Worm (Caenorhabditis elegans) whole organism, young adult: ENCODE data around the gene snr-6.

Experiments
- F22D6.2 ChIP-seq: sonication (generic microtip); optimal IDR thresholded peaks from 2 replicates; lab custom pipeline; 2016; ENCODE audit warnings: mild to moderate bottlenecking, missing genetic modification characterization, missing compliant biosample characterization
- F55B11.4 ChIP-seq: sonication (generic microtip); optimal IDR thresholded peaks from 2 replicates; lab custom pipeline; 2016; ENCODE audit warnings: missing compliant biosample characterization, missing genetic modification characterization, borderline replicate concordance; ENCODE audit not compliant: insufficient read depth
- ama-1 ChIP-seq, 3 experiments: fragments of 150-350 bp in 1 of 3; sonication (generic microtip) in 2 of 3; optimal IDR thresholded peaks; 2 replicates each; lab custom pipeline; 2014 to 2018; ENCODE audit warnings: missing biosample characterization in 2 of 3, missing genetic modification characterization in 2 of 3, missing genetic modification reagents in 2 of 3
- ceh-79 ChIP-seq: sonication (generic microtip); optimal IDR thresholded peaks from 2 replicates; lab custom pipeline; 2017; ENCODE audit warnings: mild to moderate bottlenecking, missing genetic modification characterization, missing compliant biosample characterization
- dpff-1 ChIP-seq: sonication (generic microtip); optimal IDR thresholded peaks from 2 replicates; lab custom pipeline; 2017; ENCODE audit warnings: mild to moderate bottlenecking, missing genetic modification characterization, missing compliant biosample characterization
- hlh-26 ChIP-seq: fragments of 200-800 bp; sonication (Bioruptor generic); conservative IDR thresholded peaks from 2 replicates; pipeline ENCODE4 v1.3.6; 2022; ENCODE audit warnings: missing genetic modification reagents, missing genetic modification characterization, missing compliant biosample characterization
- unc-130 ChIP-seq: sonication (generic microtip); optimal IDR thresholded peaks from 2 replicates; lab custom pipeline; 2016; ENCODE audit warnings: missing genetic modification reagents, missing genetic modification characterization, missing compliant biosample characterization
- unc-62 ChIP-seq: fragments of 150-350 bp; optimal IDR thresholded peaks from 2 replicates; lab custom pipeline; 2014; ENCODE audit warnings: missing biosample characterization, missing genetic modification reagents, missing genetic modification characterization

DNA sequence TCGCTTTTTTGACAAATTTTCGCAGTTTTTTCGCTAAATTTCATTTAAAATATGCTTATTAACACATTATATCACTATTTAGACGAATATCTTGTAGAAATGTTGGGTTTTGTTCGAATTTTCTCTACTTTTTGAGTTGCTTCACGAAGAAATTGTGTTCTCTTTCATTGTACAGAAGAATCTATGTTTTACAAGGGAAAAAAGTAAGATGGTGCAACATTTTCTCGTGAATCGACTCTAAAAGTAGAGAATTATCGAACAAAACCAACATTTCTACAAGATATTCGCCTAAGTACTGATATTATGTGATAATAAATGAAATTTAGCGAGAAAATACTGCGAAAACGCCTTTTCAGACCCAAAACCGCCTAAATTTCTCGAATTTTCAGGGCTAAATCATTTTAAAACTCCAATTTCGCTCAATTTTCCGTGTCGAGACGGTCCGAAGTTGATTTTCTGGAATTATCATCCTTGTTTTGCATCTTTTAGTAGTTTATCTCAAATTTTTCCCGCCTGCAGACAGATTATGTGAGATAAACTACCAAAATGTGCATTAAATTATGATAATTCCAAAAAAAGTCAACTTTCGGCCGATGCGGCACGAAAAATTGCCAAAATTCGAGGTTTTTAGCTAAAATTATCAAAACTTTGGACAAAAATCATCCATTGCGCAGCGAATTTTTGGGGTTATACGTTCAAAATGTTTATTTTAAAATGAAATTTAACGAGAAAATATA, 1.7 kb downstream of the snr-6 start:
- TF ChIP-seq F22D6.2 (tag; lab: Kevin White, UChicago): no peak
- TF ChIP-seq unc-62: no peak
- no peak for TF ChIP-seq ceh-79 (tag; lab: Kevin White, UChicago)
- no peak for TF ChIP-seq ama-1 (optimal IDR thresholded peaks at IDR 0.05; lab: Kevin White, UChicago)
- peak in 1 of 2 experiments; percentile 42 for TF ChIP-seq ama-1 (GFP tag; optimal IDR thresholded peaks at IDR 0.05; lab: Kevin White, UChicago)
- no peak for TF ChIP-seq dpff-1 (tag; lab: Kevin White, UChicago)
- TF ChIP-seq unc-130 (GFP tag; lab: Kevin White, UChicago): no peak
- TF ChIP-seq hlh-26 (GFP tag; lab: Robert Waterston, UW): no peak
- TF ChIP-seq F55B11.4: no peak
